Fruit fly (Drosophila melanogaster): ENCODE results near the gene CG43155.

DNA sequence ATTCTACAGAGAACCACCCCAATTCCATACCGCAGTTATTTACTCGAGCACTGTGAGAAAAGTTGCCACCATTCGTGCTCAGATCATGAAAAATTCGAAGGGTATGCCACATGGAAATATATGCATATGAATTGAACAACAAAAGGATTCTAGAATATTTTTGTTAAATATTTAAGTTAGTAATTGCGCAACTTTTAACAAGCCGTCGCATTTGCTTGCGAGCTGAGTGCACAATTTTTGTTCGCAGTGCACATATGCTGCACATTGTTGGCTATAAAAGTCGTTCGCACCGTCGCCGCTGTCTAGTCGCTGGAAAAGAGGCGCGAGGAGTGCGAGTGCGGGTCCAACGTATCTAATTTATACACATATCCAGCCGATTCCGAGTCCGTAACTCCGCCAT lies 17.2 kb downstream of the CG43155 start, which contains the start of gene Cyp4g15:
- TF ChIP-seq usp (GFP tag; optimal IDR thresholded peaks at IDR 0.05): no peak
- no peak for TF ChIP-seq psq (optimal IDR thresholded peaks at IDR 0.05)
- TF ChIP-seq pan (optimal IDR thresholded peaks at IDR 0.05): no peak
- no peak for TF ChIP-seq Dll (optimal IDR thresholded peaks at IDR 0.05)
- TF ChIP-seq CG8478 (optimal IDR thresholded peaks at IDR 0.05): no peak
